Fruit fly (Drosophila melanogaster): ENCODE data around the gene hoe1.

- TF ChIP-seq vri (GFP tag; optimal IDR thresholded peaks at IDR 0.05) (no peak), lz (GFP tag; optimal IDR thresholded peaks at IDR 0.05) (no peak), CG16779 (tag; optimal IDR thresholded peaks at IDR 0.05) (no peak), spab (GFP tag; optimal IDR thresholded peaks at IDR 0.05) (no peak), fkh (GFP tag; optimal IDR thresholded peaks at IDR 0.05) (no peak), CG3919 (GFP tag; optimal IDR thresholded peaks at IDR 0.05) (no peak), CG31627 (GFP tag; optimal IDR thresholded peaks at IDR 0.05) (no peak), CG32006 (GFP tag; optimal IDR thresholded peaks at IDR 0.05) (no peak), Smox (GFP tag; optimal IDR thresholded peaks at IDR 0.05) (no peak), ss (GFP tag; optimal IDR thresholded peaks at IDR 0.05) (no peak)
Measured at dm6 chr2L:4899599-4900559, 32.3 kb downstream of the hoe1 start.
